Worm (Caenorhabditis elegans) whole organism, L1 larva: ENCODE results near the gene F09A5.3.

Source experiments
- C04F5.9 ChIP-seq: sonication (generic microtip); optimal IDR thresholded peaks from 2 replicates; lab custom pipeline; 2016; ENCODE audit warnings: missing genetic modification characterization, missing compliant biosample characterization
- C16A3.4 ChIP-seq: fragments of 150-350 bp; optimal IDR thresholded peaks from 2 replicates; lab custom pipeline; 2014; ENCODE audit warnings: missing biosample characterization, missing genetic modification characterization
- C34B4.2 ChIP-seq: sonication (generic microtip); optimal IDR thresholded peaks from 2 replicates; lab custom pipeline; 2017; ENCODE audit warnings: mild to moderate bottlenecking, missing genetic modification characterization, missing compliant biosample characterization
- F16B12.6 ChIP-seq: fragments of 150-350 bp; optimal IDR thresholded peaks from 2 replicates; lab custom pipeline; 2014; ENCODE audit warnings: missing biosample characterization, missing genetic modification characterization
- Y116A8C.19 ChIP-seq: sonication (generic microtip); optimal IDR thresholded peaks from 2 replicates; lab custom pipeline; 2016; ENCODE audit warnings: missing compliant biosample characterization, missing genetic modification characterization, borderline replicate concordance
- aha-1 ChIP-seq: fragments of 150-350 bp; optimal IDR thresholded peaks from 2 replicates; lab custom pipeline; 2014; ENCODE audit warnings: missing biosample characterization, missing genetic modification characterization
- aly-2 ChIP-seq: fragments of 150-350 bp; optimal IDR thresholded peaks from 2 replicates; lab custom pipeline; 2014; ENCODE audit warnings: missing biosample characterization, missing genetic modification characterization
- ama-1 ChIP-seq: fragments of 150-350 bp; optimal IDR thresholded peaks from 2 replicates; lab custom pipeline; 2014
- blmp-1 ChIP-seq: fragments of 150-350 bp; optimal IDR thresholded peaks from 2 replicates; lab custom pipeline; 2014; ENCODE audit warnings: missing biosample characterization, missing genetic modification characterization
- ceh-8 ChIP-seq: fragments of 200-800 bp; sonication (Bioruptor generic); optimal IDR thresholded peaks from 2 replicates; lab custom pipeline; 2018; ENCODE audit warnings: mild to moderate bottlenecking, missing genetic modification characterization, moderate library complexity, missing compliant biosample characterization
- ceh-82 ChIP-seq, 3 experiments: fragments of 150-350 bp in 1 of 3; sonication (generic microtip) in 2 of 3; optimal IDR thresholded peaks; 2 replicates each; lab custom pipeline; 2014 to 2017; ENCODE audit warnings: missing biosample characterization in 3 of 3, missing genetic modification characterization in 3 of 3
- efl-1 ChIP-seq, 4 experiments: fragments of 150-350 bp; optimal IDR thresholded peaks in 3 of 4; peaks in 1 of 4; 1 replicate in 1 of 4; 2 replicates in 3 of 4; lab custom pipeline; 2014; ENCODE audit warnings: missing biosample characterization in 2 of 4, missing genetic modification characterization in 2 of 4, missing genetic modification reagents in 2 of 4
- efl-3 ChIP-seq: fragments of 200-800 bp; sonication (Bioruptor generic); optimal IDR thresholded peaks from 2 replicates; lab custom pipeline; 2018; ENCODE audit warnings: mild to moderate bottlenecking, missing genetic modification characterization, missing compliant biosample characterization
- egl-13 ChIP-seq: sonication (generic microtip); optimal IDR thresholded peaks from 2 replicates; lab custom pipeline; 2016; ENCODE audit warnings: missing genotype, missing genetic modification reagents, missing genetic modification characterization, missing compliant biosample characterization
- egl-27 ChIP-seq, 2 experiments: fragments of 150-350 bp in 1 of 2; sonication (generic microtip); optimal IDR thresholded peaks; 3 replicates each; lab custom pipeline; 2017 to 2018; ENCODE audit warnings: missing biosample characterization in 2 of 2, missing genetic modification characterization in 2 of 2, missing genetic modification reagents in 2 of 2
- elt-3 ChIP-seq, 6 experiments: fragments of 150-350 bp in 1 of 6; sonication (generic microtip); optimal IDR thresholded peaks; 2 replicates each; lab custom pipeline; 2017 to 2018; ENCODE audit warnings: missing biosample characterization in 6 of 6, missing genetic modification characterization in 6 of 6, inconsistent platforms in 1 of 6
- fkh-10 ChIP-seq: sonication (generic microtip); optimal IDR thresholded peaks from 2 replicates; lab custom pipeline; 2017; ENCODE audit warnings: missing biosample characterization, missing genetic modification reagents, missing genetic modification characterization
- fkh-4 ChIP-seq: sonication (generic microtip); optimal IDR thresholded peaks from 2 replicates; lab custom pipeline; 2016; ENCODE audit warnings: missing compliant biosample characterization, missing genetic modification characterization, borderline replicate concordance
- fkh-8 ChIP-seq: sonication (generic microtip); optimal IDR thresholded peaks from 2 replicates; lab custom pipeline; 2016; ENCODE audit warnings: mild to moderate bottlenecking, missing genetic modification characterization, missing compliant biosample characterization
- fos-1 ChIP-seq: fragments of 150-350 bp; optimal IDR thresholded peaks from 2 replicates; lab custom pipeline; 2014; ENCODE audit warnings: missing biosample characterization, missing genetic modification characterization
- grh-1 ChIP-seq: fragments of 200-800 bp; sonication (Bioruptor generic); IDR thresholded peaks from 2 replicates; pipeline ENCODE4 v1.3.6; 2022; ENCODE audit warnings: missing genetic modification reagents, missing genetic modification characterization, missing compliant biosample characterization
- irx-1 ChIP-seq: sonication (generic microtip); optimal IDR thresholded peaks from 2 replicates; lab custom pipeline; 2016; ENCODE audit warnings: missing genetic modification characterization, missing compliant biosample characterization
- isw-1 ChIP-seq: fragments of 200-800 bp; sonication (Bioruptor generic); IDR thresholded peaks from 2 replicates; pipeline ENCODE4 v1.3.6; 2022; ENCODE audit warnings: missing genetic modification characterization, missing compliant biosample characterization
- lin-35 ChIP-seq, 2 experiments: fragments of 150-350 bp; optimal IDR thresholded peaks; 2 replicates each; lab custom pipeline; 2014; ENCODE audit warnings: missing biosample characterization in 2 of 2, missing genetic modification characterization in 2 of 2, missing genetic modification reagents in 2 of 2
- lin-39 ChIP-seq: fragments of 150-350 bp; optimal IDR thresholded peaks from 2 replicates; lab custom pipeline; 2014; ENCODE audit warnings: missing biosample characterization, missing genetic modification reagents, missing genetic modification characterization
- lsy-2 ChIP-seq, 2 experiments: fragments of 150-350 bp; optimal IDR thresholded peaks; 2 replicates each; lab custom pipeline; 2014; ENCODE audit warnings: missing biosample characterization in 2 of 2, missing genetic modification characterization in 2 of 2
- mab-9 ChIP-seq: fragments of 200-800 bp; sonication (Bioruptor generic); IDR thresholded peaks from 2 replicates; pipeline ENCODE4 v1.3.6; 2022; ENCODE audit warnings: missing genetic modification reagents, missing genetic modification characterization, missing compliant biosample characterization
- mdl-1 ChIP-seq, 2 experiments: fragments of 150-350 bp; optimal IDR thresholded peaks; 2 replicates each; lab custom pipeline; 2014 to 2017; ENCODE audit warnings: missing biosample characterization in 2 of 2, missing genetic modification characterization in 2 of 2, inconsistent platforms in 1 of 2
- mef-2 ChIP-seq: fragments of 150-350 bp; optimal IDR thresholded peaks from 2 replicates; lab custom pipeline; 2014; ENCODE audit warnings: missing biosample characterization, missing genetic modification characterization
- nhr-12 ChIP-seq: sonication (generic microtip); optimal IDR thresholded peaks from 2 replicates; lab custom pipeline; 2017; ENCODE audit warnings: missing biosample characterization, missing genetic modification characterization
- nhr-19 ChIP-seq: fragments of 200-800 bp; sonication (Bioruptor generic); conservative IDR thresholded peaks from 2 replicates; pipeline ENCODE4 v1.3.6; 2022; ENCODE audit warnings: missing genetic modification characterization, missing compliant biosample characterization
- nhr-20 ChIP-seq: sonication (generic microtip); optimal IDR thresholded peaks from 2 replicates; lab custom pipeline; 2016; ENCODE audit warnings: mild to moderate bottlenecking, missing genetic modification characterization, missing compliant biosample characterization
- nhr-237 ChIP-seq: fragments of 150-350 bp; optimal IDR thresholded peaks from 2 replicates; lab custom pipeline; 2014; ENCODE audit warnings: missing biosample characterization, missing genetic modification characterization
- nhr-28 ChIP-seq: fragments of 150-350 bp; optimal IDR thresholded peaks from 2 replicates; lab custom pipeline; 2014; ENCODE audit warnings: missing biosample characterization, missing genetic modification characterization
- nhr-47 ChIP-seq: sonication (generic microtip); optimal IDR thresholded peaks from 2 replicates; lab custom pipeline; 2016; ENCODE audit warnings: mild to moderate bottlenecking, missing genetic modification characterization, moderate library complexity, missing compliant biosample characterization
- nhr-71 ChIP-seq: sonication (generic microtip); optimal IDR thresholded peaks from 2 replicates; lab custom pipeline; 2016; ENCODE audit warnings: mild to moderate bottlenecking, missing genetic modification characterization, moderate library complexity, missing compliant biosample characterization
- nhr-76 ChIP-seq: sonication (generic microtip); optimal IDR thresholded peaks from 2 replicates; lab custom pipeline; 2017; ENCODE audit warnings: missing biosample characterization, missing genetic modification characterization
- nhr-77 ChIP-seq: fragments of 150-350 bp; optimal IDR thresholded peaks from 2 replicates; lab custom pipeline; 2014; ENCODE audit warnings: missing biosample characterization, missing genetic modification characterization
- nhr-84 ChIP-seq: sonication (generic microtip); optimal IDR thresholded peaks from 2 replicates; lab custom pipeline; 2017; ENCODE audit warnings: missing biosample characterization, missing genetic modification characterization
- nhr-90 ChIP-seq: sonication (generic microtip); optimal IDR thresholded peaks from 2 replicates; lab custom pipeline; 2016; ENCODE audit warnings: mild to moderate bottlenecking, missing genetic modification characterization, missing compliant biosample characterization; ENCODE audit not compliant: poor library complexity
- pqm-1 ChIP-seq: sonication (generic microtip); optimal IDR thresholded peaks from 3 replicates; lab custom pipeline; 2017; ENCODE audit warnings: missing biosample characterization, missing genetic modification characterization
- skn-1 ChIP-seq: fragments of 150-350 bp; optimal IDR thresholded peaks from 2 replicates; lab custom pipeline; 2014; ENCODE audit warnings: missing biosample characterization, missing genetic modification characterization
- snpc-4 ChIP-seq: fragments of 150-350 bp; optimal IDR thresholded peaks from 2 replicates; lab custom pipeline; 2014; ENCODE audit warnings: missing biosample characterization, missing genetic modification characterization
- snu-23 ChIP-seq: sonication (generic microtip); optimal IDR thresholded peaks from 2 replicates; lab custom pipeline; 2016; ENCODE audit warnings: missing genetic modification characterization, missing compliant biosample characterization
- sox-4 ChIP-seq: sonication (generic microtip); optimal IDR thresholded peaks from 2 replicates; lab custom pipeline; 2016; ENCODE audit warnings: missing genetic modification characterization, missing compliant biosample characterization
- sptf-1 ChIP-seq: fragments of 150-350 bp; optimal IDR thresholded peaks from 2 replicates; lab custom pipeline; 2014; ENCODE audit warnings: missing biosample characterization, missing genetic modification characterization
- sup-37 ChIP-seq: fragments of 200-800 bp; sonication (Bioruptor generic); optimal IDR thresholded peaks from 2 replicates; lab custom pipeline; 2018; ENCODE audit warnings: mild to moderate bottlenecking, missing genetic modification characterization, missing compliant biosample characterization
- swsn-7 ChIP-seq: sonication (generic microtip); optimal IDR thresholded peaks from 2 replicates; lab custom pipeline; 2016; ENCODE audit warnings: missing genetic modification characterization, missing compliant biosample characterization
- tbx-2 ChIP-seq: sonication (generic microtip); optimal IDR thresholded peaks from 2 replicates; lab custom pipeline; 2016; ENCODE audit warnings: missing genetic modification characterization, missing compliant biosample characterization
- unc-130 ChIP-seq: fragments of 150-350 bp; optimal IDR thresholded peaks from 2 replicates; lab custom pipeline; 2017; ENCODE audit warnings: missing biosample characterization, missing genetic modification characterization, inconsistent platforms
- unc-62 ChIP-seq: fragments of 150-350 bp; optimal IDR thresholded peaks from 2 replicates; lab custom pipeline; 2014; ENCODE audit warnings: missing biosample characterization, missing genetic modification reagents, missing genetic modification characterization
- ztf-4 ChIP-seq: fragments of 150-350 bp; optimal IDR thresholded peaks from 2 replicates; lab custom pipeline; 2014; ENCODE audit warnings: missing biosample characterization, missing genetic modification characterization

Gene F09A5.3

ce11 chrX:13121104-13121503 is 20.3 kb upstream of the F09A5.3 start (continued):
- peak; percentile 64 for TF ChIP-seq skn-1
- TF ChIP-seq pqm-1 (tag; lab: Kevin White, UChicago): no peak
- no peak for TF ChIP-seq nhr-237 (tag; lab: Kevin White, UChicago)
- peak; percentile 2 for TF ChIP-seq nhr-77 (tag; lab: Kevin White, UChicago)
- TF ChIP-seq aly-2: no peak
- TF ChIP-seq efl-3 (GFP tag; lab: Kevin White, UChicago): no peak
- no peak for TF ChIP-seq mef-2
- peak; percentile 82 for TF ChIP-seq swsn-7 (tag; lab: Kevin White, UChicago)
- no peak for TF ChIP-seq ama-1 (lab: Kevin White, UChicago)
- peak; percentile 17; the same call in 1 of the 2 replicates for TF ChIP-seq isw-1 (GFP tag; lab: Robert Waterston, UW)
- TF ChIP-seq elt-3 (tag; optimal IDR thresholded peaks at IDR 0.05; lab: Kevin White, UChicago): peak in 1 of 6 experiments; percentile 61
- TF ChIP-seq blmp-1 (tag; lab: Kevin White, UChicago): peak; percentile 22
- no peak for TF ChIP-seq C04F5.9 (tag; lab: Kevin White, UChicago)
- TF ChIP-seq C16A3.4 (tag; lab: Kevin White, UChicago): peak; percentile 58
- no peak for TF ChIP-seq F16B12.6 (tag; lab: Kevin White, UChicago)
- no peak for TF ChIP-seq sptf-1 (tag; lab: Kevin White, UChicago)
- no peak for TF ChIP-seq unc-62 (GFP tag; lab: Kevin White, UChicago)
- peak; percentile 85 for TF ChIP-seq nhr-19 (GFP tag; lab: Robert Waterston, UW)
- peak; percentile 52 for TF ChIP-seq egl-13 (tag; lab: Kevin White, UChicago)
- TF ChIP-seq lin-35 (GFP tag; optimal IDR thresholded peaks at IDR 0.05; lab: Kevin White, UChicago): peak; percentile 32 to 71
- TF ChIP-seq nhr-47: peak; percentile 86
- no peak for TF ChIP-seq nhr-28 (tag; lab: Kevin White, UChicago)
- TF ChIP-seq fkh-10 (GFP tag; lab: Kevin White, UChicago): peak; percentile 68
- TF ChIP-seq nhr-84 (tag; lab: Kevin White, UChicago): no peak
- peak; percentile 36 for TF ChIP-seq sox-4 (tag; lab: Kevin White, UChicago)
- TF ChIP-seq sup-37 (GFP tag; lab: Kevin White, UChicago): peak; percentile 25
- TF ChIP-seq tbx-2 (tag; lab: Kevin White, UChicago): peak; percentile 64
- no peak for TF ChIP-seq fos-1 (tag; lab: Kevin White, UChicago)
- peak; percentile 34 for TF ChIP-seq ceh-8 (GFP tag; lab: Kevin White, UChicago)
- peak in 1 of 2 experiments; percentile 65 for TF ChIP-seq mdl-1 (tag; optimal IDR thresholded peaks at IDR 0.05; lab: Kevin White, UChicago)
- peak; percentile 16 to 62 (median 32) for TF ChIP-seq ceh-82 (tag; optimal IDR thresholded peaks at IDR 0.05; lab: Kevin White, UChicago)
- TF ChIP-seq mab-9 (GFP tag; lab: Robert Waterston, UW): no peak
- TF ChIP-seq nhr-76 (tag; lab: Kevin White, UChicago): no peak
- peak in 1 of 2 experiments; percentile 1 for TF ChIP-seq efl-1 (optimal IDR thresholded peaks at IDR 0.05; lab: Kevin White, UChicago)
- TF ChIP-seq efl-1 (GFP tag; optimal IDR thresholded peaks at IDR 0.05 in 1 of 2; lab: Kevin White, UChicago): peak in 1 of 2 experiments; percentile 93
- TF ChIP-seq Y116A8C.19 (tag; lab: Kevin White, UChicago): no peak
- peak; percentile 84 for TF ChIP-seq nhr-71 (tag; lab: Kevin White, UChicago)
- TF ChIP-seq aha-1 (tag; lab: Kevin White, UChicago): no peak
- no peak for TF ChIP-seq ztf-4 (tag; lab: Kevin White, UChicago)
- TF ChIP-seq nhr-90 (tag; lab: Kevin White, UChicago): peak; percentile 80
- no peak for TF ChIP-seq C34B4.2
- TF ChIP-seq fkh-8 (tag; lab: Kevin White, UChicago): peak; percentile 75
- no peak for TF ChIP-seq fkh-4 (tag; lab: Kevin White, UChicago)
- TF ChIP-seq irx-1 (tag; lab: Kevin White, UChicago): no peak
- TF ChIP-seq snpc-4: peak; percentile 14
- TF ChIP-seq grh-1 (GFP tag; lab: Robert Waterston, UW): peak; percentile 72
- TF ChIP-seq unc-130: peak; percentile 61
- TF ChIP-seq lsy-2 (tag; optimal IDR thresholded peaks at IDR 0.05; lab: Kevin White, UChicago): peak; percentile 25 to 52
- TF ChIP-seq nhr-20 (tag; lab: Kevin White, UChicago): peak; percentile 83
- TF ChIP-seq egl-27 (tag; optimal IDR thresholded peaks at IDR 0.05; lab: Kevin White, UChicago): no peak
- TF ChIP-seq nhr-12 (tag; lab: Kevin White, UChicago): no peak
- TF ChIP-seq snu-23: peak; percentile 69
- no peak for TF ChIP-seq lin-39 (tag; lab: Kevin White, UChicago)
